Worm (Caenorhabditis elegans) whole organism, L4/young adult: Measurements from ENCODE around the gene let-754.

Source experiments
- W03F9.2 ChIP-seq: fragments of 150-350 bp; optimal IDR thresholded peaks from 2 replicates; lab custom pipeline; 2014; ENCODE audit warnings: missing biosample characterization, missing genetic modification characterization
- him-1 ChIP-seq: sonication (generic microtip); optimal IDR thresholded peaks from 2 replicates; lab custom pipeline; 2016; ENCODE audit warnings: missing genotype, missing genetic modification reagents, missing genetic modification characterization, missing compliant biosample characterization

- TF ChIP-seq him-1 (tag; lab: Kevin White, UChicago) (no peak), W03F9.2 (tag; lab: Kevin White, UChicago) (no peak)
Observed at ce11 chrIII:7981233-7981632, 28.1 kb upstream of the let-754 start.
